Worm (Caenorhabditis elegans): ENCODE measurements around the gene cam-1.

Gene cam-1

ce11 chrII:9285171-9286025 lies 24.7 kb downstream of the cam-1 start, which contains the start of gene mtrr-1 (continued):
- TF ChIP-seq hlh-26 (GFP tag; conservative IDR thresholded peaks at IDR 0.05) (no peak), aptf-2 (GFP tag; conservative IDR thresholded peaks at IDR 0.05) (no peak), ztf-25 (GFP tag; IDR thresholded peaks at IDR 0.05) (no peak), attf-5 (GFP tag; optimal IDR thresholded peaks at IDR 0.05) (no peak), madf-6 (GFP tag; IDR thresholded peaks at IDR 0.05) (peak; percentile 87), Y53G8AR.9 (GFP tag; conservative IDR thresholded peaks at IDR 0.05) (peak; percentile 47; the same call in 1 of the 2 replicates), hsf-1 (GFP tag; IDR thresholded peaks at IDR 0.05) (no peak), egl-18 (GFP tag; IDR thresholded peaks at IDR 0.05) (no peak), hmg-1.2 (GFP tag; IDR thresholded peaks at IDR 0.05) (no peak), tlf-1 (GFP tag; optimal IDR thresholded peaks at IDR 0.05) (peak; percentile 7), ccch-3 (GFP tag; optimal IDR thresholded peaks at IDR 0.05) (no peak), him-1 (tag; optimal IDR thresholded peaks at IDR 0.05) (no peak), Y56A3A.18 (GFP tag; IDR thresholded peaks at IDR 0.05) (no peak), lsy-27 (tag; optimal IDR thresholded peaks at IDR 0.05; ENCODE audit: borderline replicate concordance, insufficient read depth) (no peak), fkh-3 (tag; optimal IDR thresholded peaks at IDR 0.05) (no peak), let-526 (GFP tag; IDR thresholded peaks at IDR 0.05) (no peak), F57A8.1 (GFP tag; optimal IDR thresholded peaks at IDR 0.05) (no peak), ztf-26 (tag; optimal IDR thresholded peaks at IDR 0.05) (no peak), Y95B8A.8 (GFP tag; IDR thresholded peaks at IDR 0.05) (no peak), nhr-80 (tag; optimal IDR thresholded peaks at IDR 0.05) (no peak), rpc-1 (optimal IDR thresholded peaks at IDR 0.05) (no peak), rpc-1 (tag; optimal IDR thresholded peaks at IDR 0.05) (no peak), attf-3 (GFP tag; conservative IDR thresholded peaks at IDR 0.05) (no peak), zfh-2 (GFP tag; conservative IDR thresholded peaks at IDR 0.05) (no peak), mel-28 (tag; optimal IDR thresholded peaks at IDR 0.05; ENCODE audit: borderline replicate concordance) (peak; percentile 13), lin-26 (GFP tag; IDR thresholded peaks at IDR 0.05) (peak; percentile 49), ztf-18 (tag; optimal IDR thresholded peaks at IDR 0.05) (no peak), D2030.7 (GFP tag; IDR thresholded peaks at IDR 0.05) (peak; percentile 61), ztf-28 (GFP tag; IDR thresholded peaks at IDR 0.05) (no peak), madf-8 (GFP tag; conservative IDR thresholded peaks at IDR 0.05) (peak; percentile 57), ceh-79 (tag; optimal IDR thresholded peaks at IDR 0.05) (no peak), lag-1 (GFP tag; IDR thresholded peaks at IDR 0.05) (no peak), mcd-1 (GFP tag; IDR thresholded peaks at IDR 0.05) (peak; percentile 17; the same call in 1 of the 2 replicates), cebp-2 (GFP tag; IDR thresholded peaks at IDR 0.05) (no peak), hrde-1 (tag; optimal IDR thresholded peaks at IDR 0.05; ENCODE audit: borderline replicate concordance) (no peak), lir-1 (GFP tag; conservative IDR thresholded peaks at IDR 0.05) (peak; percentile 5; the same call in 1 of the 2 replicates), snpc-4 (GFP tag; optimal IDR thresholded peaks at IDR 0.05) (no peak), snpc-4 (tag; optimal IDR thresholded peaks at IDR 0.05) (no peak), sptf-2 (GFP tag; optimal IDR thresholded peaks at IDR 0.05) (no peak), aptf-3 (GFP tag; IDR thresholded peaks at IDR 0.05) (no peak), nhr-120 (GFP tag; IDR thresholded peaks at IDR 0.05) (no peak), snpc-1.1 (tag; optimal IDR thresholded peaks at IDR 0.05; ENCODE audit: insufficient read depth) (no peak), F37B4.10 (GFP tag; IDR thresholded peaks at IDR 0.05) (no peak), Y67H2A.10 (GFP tag; conservative IDR thresholded peaks at IDR 0.05) (no peak), sea-2 (GFP tag; IDR thresholded peaks at IDR 0.05) (no peak), athp-1 (tag; optimal IDR thresholded peaks at IDR 0.05) (no peak), lin-35 (GFP tag; optimal IDR thresholded peaks at IDR 0.05) (peak in 1 of 3 experiments; percentile 30), gei-17 (GFP tag; optimal IDR thresholded peaks at IDR 0.05) (no peak)

Measured in whole organism, young adult.